Fruit fly (Drosophila melanogaster) S2 (cell line): ENCODE results near the gene Cyp4e3.

Source experiments
- CG8478 ChIP-seq: fragments of >200 bp; optimal IDR thresholded peaks from 2 replicates; lab custom pipeline; 2018
- CTCF ChIP-seq, 2 experiments: fragments of >200 bp; optimal IDR thresholded peaks; 2 replicates each; lab custom pipeline; 2018

DNA sequence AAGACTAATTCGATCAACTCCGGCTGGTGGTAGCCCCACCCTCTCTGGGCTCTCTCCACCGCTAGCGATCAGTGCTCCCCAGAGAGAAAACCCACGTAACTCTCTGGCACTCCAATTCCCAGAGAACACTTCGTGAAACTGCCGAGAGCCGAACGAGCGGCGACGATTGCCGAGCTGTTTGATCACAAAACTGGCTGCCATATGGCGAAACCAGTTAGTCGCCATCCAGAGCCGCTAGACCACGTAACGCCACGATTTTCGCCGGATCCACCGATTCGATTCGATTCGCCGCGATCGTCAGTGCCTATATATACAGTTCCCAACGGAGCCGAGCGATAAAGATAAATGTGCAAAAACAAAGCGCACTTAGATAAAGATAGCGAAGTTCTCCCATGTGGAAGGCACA, 32.3 kb upstream of the Cyp4e3 start, which contains the start of gene IP3K1:
- TF ChIP-seq CG8478 (lab: Kevin White, UChicago) (no peak), CTCF (optimal IDR thresholded peaks at IDR 0.05; lab: Kevin White, UChicago) (no peak)
